Worm (Caenorhabditis elegans) whole organism, midembryonic: ENCODE data around the gene ceh-51.

ENCODE experiments used
- cog-1 ChIP-seq: sonication (generic microtip); optimal IDR thresholded peaks from 2 replicates; lab custom pipeline; 2016; ENCODE audit warnings: missing genetic modification characterization, missing compliant biosample characterization
- flt-1 ChIP-seq: fragments of 200-800 bp; sonication (Bioruptor generic); IDR thresholded peaks from 2 replicates; pipeline ENCODE4 v1.3.6; 2022; ENCODE audit warnings: missing genetic modification characterization, missing compliant biosample characterization
- klf-2 ChIP-seq: fragments of 200-800 bp; sonication (Bioruptor generic); conservative IDR thresholded peaks from 2 replicates; pipeline ENCODE4 v1.3.6; 2022; ENCODE audit warnings: missing genetic modification reagents, missing genetic modification characterization, missing compliant biosample characterization
- med-1 ChIP-seq: sonication (generic microtip); optimal IDR thresholded peaks from 2 replicates; lab custom pipeline; 2017; ENCODE audit warnings: missing genetic modification characterization, mild to moderate bottlenecking, missing compliant biosample characterization, antibody characterized with exemption, missing genetic modification reagents; ENCODE audit not compliant: insufficient read depth

DNA sequence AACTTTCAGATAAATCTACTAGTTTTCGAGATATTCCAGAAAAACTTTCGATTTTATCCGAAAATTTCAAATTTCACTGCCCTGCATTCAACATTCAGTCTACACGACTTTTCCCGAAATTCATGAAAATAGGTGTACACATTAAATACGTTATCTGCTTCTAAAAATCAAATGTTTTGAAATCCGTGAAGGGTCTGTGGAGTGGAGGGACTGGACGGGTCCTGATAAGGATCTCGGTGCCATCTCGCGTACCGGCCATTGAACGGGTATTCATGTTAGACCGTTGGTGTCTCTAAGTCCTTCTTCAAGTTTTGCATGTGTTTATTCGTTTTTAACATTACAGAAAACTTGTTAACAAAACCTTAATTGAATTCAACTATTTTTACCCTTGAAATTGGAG, 33.6 kb downstream of the ceh-51 start:
- TF ChIP-seq flt-1 (no peak), med-1 (GFP tag; lab: Kevin White, UChicago) (no peak), cog-1 (no peak), klf-2 (no peak)
